Worm (Caenorhabditis elegans) whole organism, young adult: ENCODE data around the gene mnk-1.

Experiments used
- B0261.1 ChIP-seq: sonication (generic microtip); optimal IDR thresholded peaks from 2 replicates; lab custom pipeline; 2016; ENCODE audit warnings: mild to moderate bottlenecking, missing genetic modification characterization, moderate library complexity, missing compliant biosample characterization
- B0336.3 ChIP-seq: fragments of 200-800 bp; sonication (Bioruptor generic); IDR thresholded peaks from 2 replicates; pipeline ENCODE4 v1.3.6; 2022; ENCODE audit warnings: missing genetic modification characterization, missing compliant biosample characterization
- D2030.7 ChIP-seq: fragments of 200-800 bp; sonication (Bioruptor generic); IDR thresholded peaks from 2 replicates; pipeline ENCODE4 v1.3.6; 2022; ENCODE audit warnings: missing genetic modification reagents, missing genetic modification characterization, missing compliant biosample characterization
- F23B12.7 ChIP-seq: sonication (generic microtip); optimal IDR thresholded peaks from 2 replicates; lab custom pipeline; 2017; ENCODE audit warnings: missing genetic modification characterization, mild to moderate bottlenecking, missing compliant biosample characterization, antibody characterized with exemption, moderate library complexity; ENCODE audit not compliant: insufficient read depth
- F33H1.4 ChIP-seq: fragments of 200-800 bp; sonication (Bioruptor generic); IDR thresholded peaks from 2 replicates; pipeline ENCODE4 v1.3.6; 2022; ENCODE audit warnings: missing genetic modification reagents, missing genetic modification characterization, missing compliant biosample characterization
- F55B11.4 ChIP-seq: sonication (generic microtip); optimal IDR thresholded peaks from 2 replicates; lab custom pipeline; 2016; ENCODE audit warnings: missing compliant biosample characterization, missing genetic modification characterization, borderline replicate concordance; ENCODE audit not compliant: insufficient read depth
- F57A8.1 ChIP-seq: fragments of 200-800 bp; sonication (Bioruptor generic); optimal IDR thresholded peaks from 2 replicates; lab custom pipeline; 2018; ENCODE audit warnings: mild to moderate bottlenecking, missing genetic modification characterization, moderate library complexity, missing compliant biosample characterization
- Y53F4B.3 ChIP-seq: fragments of 200-800 bp; sonication (Bioruptor generic); IDR thresholded peaks from 2 replicates; pipeline ENCODE4 v1.3.6; 2022; ENCODE audit warnings: missing genetic modification reagents, missing genetic modification characterization, missing compliant biosample characterization
- Y53G8AR.9 ChIP-seq: fragments of 200-800 bp; sonication (Bioruptor generic); conservative IDR thresholded peaks from 2 replicates; pipeline ENCODE4 v1.3.6; 2022; ENCODE audit warnings: missing genetic modification reagents, missing genetic modification characterization, missing compliant biosample characterization
- Y56A3A.18 ChIP-seq: fragments of 200-800 bp; sonication (Bioruptor generic); IDR thresholded peaks from 2 replicates; pipeline ENCODE4 v1.3.6; 2022; ENCODE audit warnings: missing genetic modification reagents, missing genetic modification characterization, missing compliant biosample characterization
- Y95B8A.8 ChIP-seq: fragments of 200-800 bp; sonication (Bioruptor generic); IDR thresholded peaks from 2 replicates; pipeline ENCODE4 v1.3.6; 2022; ENCODE audit warnings: missing genetic modification reagents, missing genetic modification characterization, missing compliant biosample characterization
- ZK185.1 ChIP-seq: sonication (generic microtip); optimal IDR thresholded peaks from 2 replicates; lab custom pipeline; 2016; ENCODE audit warnings: mild to moderate bottlenecking, missing genetic modification characterization, missing compliant biosample characterization; ENCODE audit not compliant: poor library complexity, severe bottlenecking
- ama-1 ChIP-seq, 3 experiments: fragments of 150-350 bp in 1 of 3; sonication (generic microtip) in 2 of 3; optimal IDR thresholded peaks; 2 replicates each; lab custom pipeline; 2014 to 2018; ENCODE audit warnings: missing biosample characterization in 2 of 3, missing genetic modification characterization in 2 of 3, missing genetic modification reagents in 2 of 3
- athp-1 ChIP-seq: sonication (generic microtip); optimal IDR thresholded peaks from 2 replicates; lab custom pipeline; 2017; ENCODE audit warnings: mild to moderate bottlenecking, missing genetic modification characterization, missing compliant biosample characterization
- attf-5 ChIP-seq: fragments of 200-800 bp; sonication (Bioruptor generic); optimal IDR thresholded peaks from 2 replicates; lab custom pipeline; 2018; ENCODE audit warnings: mild to moderate bottlenecking, missing genetic modification characterization, missing compliant biosample characterization
- cebp-1 ChIP-seq, 2 experiments: fragments of 200-800 bp in 1 of 2; sonication (Bioruptor generic) in 1 of 2; sonication (generic microtip) in 1 of 2; IDR thresholded peaks in 1 of 2; optimal IDR thresholded peaks in 1 of 2; 2 replicates each; pipeline versions ENCODE4 v1.3.6 to Lab custom; 2017 to 2022; ENCODE audit warnings: missing compliant biosample characterization in 2 of 2, missing genetic modification characterization in 2 of 2, mild to moderate bottlenecking in 1 of 2, missing genetic modification reagents in 1 of 2, moderate library complexity in 1 of 2
- ceh-100 ChIP-seq: fragments of 200-800 bp; sonication (Bioruptor generic); IDR thresholded peaks from 2 replicates; pipeline ENCODE4 v1.3.6; 2022; ENCODE audit warnings: missing genetic modification reagents, missing genetic modification characterization, missing compliant biosample characterization
- ceh-27 ChIP-seq: fragments of 200-800 bp; sonication (Bioruptor generic); optimal IDR thresholded peaks from 2 replicates; lab custom pipeline; 2018; ENCODE audit warnings: mild to moderate bottlenecking, missing genetic modification characterization, moderate library complexity, missing compliant biosample characterization
- ceh-40 ChIP-seq: fragments of 200-800 bp; sonication (Bioruptor generic); IDR thresholded peaks from 2 replicates; pipeline ENCODE4 v1.3.6; 2022; ENCODE audit warnings: missing genetic modification characterization, missing compliant biosample characterization
- dox-1 ChIP-seq: fragments of 200-800 bp; sonication (Bioruptor generic); IDR thresholded peaks from 2 replicates; pipeline ENCODE4 v1.3.6; 2022; ENCODE audit warnings: missing genetic modification reagents, missing genetic modification characterization, missing compliant biosample characterization
- ets-4 ChIP-seq: fragments of 200-800 bp; sonication (Bioruptor generic); optimal IDR thresholded peaks from 2 replicates; lab custom pipeline; 2018; ENCODE audit warnings: mild to moderate bottlenecking, missing genetic modification characterization, missing compliant biosample characterization
- gei-17 ChIP-seq: fragments of 200-800 bp; sonication (Bioruptor generic); optimal IDR thresholded peaks from 2 replicates; lab custom pipeline; 2018; ENCODE audit warnings: mild to moderate bottlenecking, missing genetic modification characterization, missing compliant biosample characterization
- hmg-1.2 ChIP-seq: fragments of 200-800 bp; sonication (Bioruptor generic); IDR thresholded peaks from 2 replicates; pipeline ENCODE4 v1.3.6; 2022; ENCODE audit warnings: missing genetic modification reagents, missing genetic modification characterization, missing compliant biosample characterization
- lin-54 ChIP-seq: fragments of 200-800 bp; sonication (Bioruptor generic); optimal IDR thresholded peaks from 2 replicates; lab custom pipeline; 2018; ENCODE audit warnings: mild to moderate bottlenecking, missing genetic modification characterization, missing compliant biosample characterization
- mes-4 ChIP-seq: sonication (generic microtip); optimal IDR thresholded peaks from 2 replicates; lab custom pipeline; 2016; ENCODE audit warnings: missing genotype, missing genetic modification characterization, missing compliant biosample characterization
- pbrm-1 ChIP-seq: fragments of 200-800 bp; sonication (Bioruptor generic); IDR thresholded peaks from 2 replicates; pipeline ENCODE4 v1.3.6; 2022; ENCODE audit warnings: missing genetic modification reagents, missing genetic modification characterization, missing compliant biosample characterization
- snpc-3.4 ChIP-seq: sonication (generic microtip); optimal IDR thresholded peaks from 2 replicates; lab custom pipeline; 2017; ENCODE audit warnings: missing genetic modification characterization, mild to moderate bottlenecking, missing compliant biosample characterization, antibody characterized with exemption, moderate library complexity, missing genotype, missing genetic modification reagents
- tbp1 ChIP-seq: fragments of 200-800 bp; sonication (Bioruptor generic); optimal IDR thresholded peaks from 2 replicates; lab custom pipeline; 2018; ENCODE audit warnings: mild to moderate bottlenecking, missing genetic modification characterization, missing compliant biosample characterization
- tlf-1 ChIP-seq: fragments of 200-800 bp; sonication (Bioruptor generic); optimal IDR thresholded peaks from 2 replicates; lab custom pipeline; 2018; ENCODE audit warnings: mild to moderate bottlenecking, missing genetic modification characterization, missing compliant biosample characterization
- zim-3 ChIP-seq: sonication (generic microtip); optimal IDR thresholded peaks from 2 replicates; lab custom pipeline; 2017; ENCODE audit warnings: mild to moderate bottlenecking, missing genetic modification characterization, moderate library complexity, missing compliant biosample characterization
- ztf-25 ChIP-seq: fragments of 200-800 bp; sonication (Bioruptor generic); IDR thresholded peaks from 2 replicates; pipeline ENCODE4 v1.3.6; 2022; ENCODE audit warnings: missing genetic modification reagents, missing genetic modification characterization, missing compliant biosample characterization
- ztf-28 ChIP-seq: fragments of 200-800 bp; sonication (Bioruptor generic); IDR thresholded peaks from 2 replicates; pipeline ENCODE4 v1.3.6; 2022; ENCODE audit warnings: missing genetic modification reagents, missing genetic modification characterization, missing compliant biosample characterization
- ztf-6 ChIP-seq: fragments of 200-800 bp; sonication (Bioruptor generic); IDR thresholded peaks from 2 replicates; pipeline ENCODE4 v1.3.6; 2022; ENCODE audit warnings: missing genetic modification reagents, missing genetic modification characterization, missing compliant biosample characterization

mnk-1 gene

ce11 chrII:10548778-10549671, 5.8 kb downstream of the mnk-1 start (continued):
- TF ChIP-seq mes-4 (tag; lab: Kevin White, UChicago): no peak
- TF ChIP-seq lin-54 (GFP tag; lab: Kevin White, UChicago): peak; percentile 65
- TF ChIP-seq F23B12.7 (tag; lab: Kevin White, UChicago): no peak
- peak; percentile 69; the same call in 1 of the 2 replicates for TF ChIP-seq ztf-6
- peak; percentile 83 for TF ChIP-seq ceh-27 (GFP tag; lab: Kevin White, UChicago)
- no peak for TF ChIP-seq D2030.7 (GFP tag; lab: Robert Waterston, UW)
- no peak for TF ChIP-seq ceh-40
- no peak for TF ChIP-seq F57A8.1
- TF ChIP-seq F33H1.4 (GFP tag; lab: Robert Waterston, UW): 0 out of 2 replicates have a peak, but pooled peaks have one; percentile 24
- peak; percentile 38 for TF ChIP-seq cebp-1 (GFP tag; IDR thresholded peaks at IDR 0.05; lab: Robert Waterston, UW)
- TF ChIP-seq cebp-1 (tag; optimal IDR thresholded peaks at IDR 0.05; lab: Kevin White, UChicago): peak; percentile 83
- peak; percentile 14 for TF ChIP-seq athp-1 (tag; lab: Kevin White, UChicago)
- peak; percentile 59 for TF ChIP-seq pbrm-1 (GFP tag; lab: Robert Waterston, UW)
- TF ChIP-seq Y56A3A.18 (GFP tag; lab: Robert Waterston, UW): peak; percentile 16; the same call in 1 of the 2 replicates
- TF ChIP-seq B0261.1 (tag; lab: Kevin White, UChicago): no peak
- no peak for TF ChIP-seq gei-17 (GFP tag; lab: Kevin White, UChicago)

- TF ChIP-seq ztf-25 (0 out of 2 replicates have a peak, but pooled peaks have one; percentile 49), attf-5 (GFP tag; lab: Kevin White, UChicago) (no peak), hmg-1.2 (peak; percentile 24; the same call in 1 of the 2 replicates), mes-4 (tag; lab: Kevin White, UChicago) (no peak), ztf-28 (GFP tag; lab: Robert Waterston, UW) (0 out of 2 replicates have a peak, but pooled peaks have one; percentile 23), Y53G8AR.9 (GFP tag; lab: Robert Waterston, UW) (0 out of 2 replicates have a peak, but pooled peaks have one; percentile 7), Y56A3A.18 (GFP tag; lab: Robert Waterston, UW) (0 out of 2 replicates have a peak, but pooled peaks have one; percentile 6), snpc-3.4 (tag; lab: Kevin White, UChicago) (peak; percentile 11), ceh-100 (GFP tag; lab: Robert Waterston, UW) (0 out of 2 replicates have a peak, but pooled peaks have one; percentile 9), dox-1 (peak; percentile 37; the same call in 1 of the 2 replicates), Y95B8A.8 (0 out of 2 replicates have a peak, but pooled peaks have one; percentile 8), Y53F4B.3 (GFP tag; lab: Robert Waterston, UW) (no peak), zim-3 (tag; lab: Kevin White, UChicago) (peak; percentile 15), athp-1 (tag; lab: Kevin White, UChicago) (no peak), ets-4 (peak; percentile 59), tlf-1 (GFP tag; lab: Kevin White, UChicago) (peak; percentile 40), B0336.3 (GFP tag; lab: Robert Waterston, UW) (0 out of 2 replicates have a peak, but pooled peaks have one; percentile 3), tbp1 (GFP tag; lab: Kevin White, UChicago) (peak; percentile 21), cebp-1 (GFP tag; IDR thresholded peaks at IDR 0.05; lab: Robert Waterston, UW) (no peak), cebp-1 (tag; optimal IDR thresholded peaks at IDR 0.05; lab: Kevin White, UChicago) (peak; percentile 6), ZK185.1 (tag; lab: Kevin White, UChicago) (peak; percentile 31), ama-1 (optimal IDR thresholded peaks at IDR 0.05; lab: Kevin White, UChicago) (peak; percentile 94), ama-1 (GFP tag; optimal IDR thresholded peaks at IDR 0.05; lab: Kevin White, UChicago) (peak in 1 of 2 experiments; percentile 9), F55B11.4 (no peak)
- TF ChIP-seq, all 124 proteins: peak for 17
Measured at ce11 chrII:10547803-10548693, 6.8 kb downstream of the mnk-1 start.
